Worm (Caenorhabditis elegans) whole organism, L3 larva: Measurements from ENCODE around the gene ZK1010.10.

Experiments
- fkh-10 ChIP-seq: sonication (generic microtip); optimal IDR thresholded peaks from 2 replicates; lab custom pipeline; 2017; ENCODE audit warnings: missing biosample characterization, missing genetic modification reagents, missing genetic modification characterization
- nhr-23 ChIP-seq: fragments of 150-350 bp; optimal IDR thresholded peaks from 2 replicates; lab custom pipeline; 2014; ENCODE audit warnings: missing biosample characterization, missing genetic modification reagents, missing genetic modification characterization
- nhr-28 ChIP-seq: fragments of 150-350 bp; optimal IDR thresholded peaks from 2 replicates; lab custom pipeline; 2014; ENCODE audit warnings: missing biosample characterization, missing genetic modification characterization
- nhr-43 ChIP-seq: sonication (generic microtip); optimal IDR thresholded peaks from 2 replicates; lab custom pipeline; 2016; ENCODE audit warnings: mild to moderate bottlenecking, missing genetic modification characterization, missing compliant biosample characterization; ENCODE audit not compliant: poor library complexity, severe bottlenecking
- nhr-76 ChIP-seq: fragments of 150-350 bp; sonication (generic microtip); optimal IDR thresholded peaks from 5 replicates; lab custom pipeline; 2014; ENCODE audit warnings: missing biosample characterization, missing genetic modification characterization
- nhr-77 ChIP-seq: fragments of 150-350 bp; optimal IDR thresholded peaks from 2 replicates; lab custom pipeline; 2014; ENCODE audit warnings: missing biosample characterization, missing genetic modification characterization
- pqm-1 ChIP-seq: fragments of 150-350 bp; optimal IDR thresholded peaks from 2 replicates; lab custom pipeline; 2017; ENCODE audit warnings: missing biosample characterization, missing genetic modification characterization, inconsistent platforms
- unc-39 ChIP-seq: sonication (generic microtip); optimal IDR thresholded peaks from 4 replicates; lab custom pipeline; 2017; ENCODE audit warnings: missing biosample characterization, missing genetic modification characterization

DNA sequence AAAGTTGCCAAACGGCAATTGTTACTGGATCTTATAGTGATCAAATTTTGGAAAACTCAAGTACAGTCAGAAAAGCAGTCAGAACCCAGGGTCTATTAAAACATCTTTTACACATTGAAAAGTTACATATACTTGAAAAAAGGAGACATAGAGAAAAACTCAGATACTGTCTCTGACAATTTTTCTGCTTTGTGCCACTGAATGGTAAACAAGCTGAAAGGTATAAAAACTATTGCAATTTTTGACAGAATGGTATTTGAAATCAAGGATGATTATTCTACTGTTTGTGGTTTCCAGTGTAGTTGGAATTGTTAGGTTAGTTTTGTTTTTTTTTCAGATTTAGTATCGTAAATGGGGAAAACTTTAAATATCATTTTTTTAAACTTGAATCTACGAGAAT, 18.6 kb downstream of the ZK1010.10 start, which contains the start of gene cyp-13A11:
- TF ChIP-seq fkh-10 (GFP tag; lab: Kevin White, UChicago) (no peak), nhr-77 (tag; lab: Kevin White, UChicago) (no peak), nhr-23 (tag; lab: Kevin White, UChicago) (no peak), unc-39 (tag; lab: Kevin White, UChicago) (no peak), nhr-28 (no peak), pqm-1 (tag; lab: Kevin White, UChicago) (no peak), nhr-76 (tag; lab: Kevin White, UChicago) (no peak), nhr-43 (tag; lab: Kevin White, UChicago) (no peak)
